Worm (Caenorhabditis elegans): Measurements from ENCODE around the gene imb-2.
A peak's percentile ranks its signal among the peaks of the same experiment; 100 is the strongest.

- TF ChIP-seq ama-1 (optimal IDR thresholded peaks at IDR 0.05), result peak; percentile 95
- no peak for TF ChIP-seq ztf-16 (tag; optimal IDR thresholded peaks at IDR 0.05)
- TF ChIP-seq nhr-11 (tag; optimal IDR thresholded peaks at IDR 0.05), result no peak
- TF ChIP-seq pqm-1 (tag; optimal IDR thresholded peaks at IDR 0.05), result no peak
- no peak for TF ChIP-seq madf-2 (tag; optimal IDR thresholded peaks at IDR 0.05)
- TF ChIP-seq ceh-14 (tag; optimal IDR thresholded peaks at IDR 0.05), result no peak
- TF ChIP-seq hlh-30 (tag; optimal IDR thresholded peaks at IDR 0.05; ENCODE audit: insufficient read depth), result no peak
- no peak for TF ChIP-seq gmeb-2 (tag; optimal IDR thresholded peaks at IDR 0.05)
- TF ChIP-seq hlh-13 (GFP tag; optimal IDR thresholded peaks at IDR 0.05), result no peak
- TF ChIP-seq ceh-22 (tag; optimal IDR thresholded peaks at IDR 0.05), result no peak
- TF ChIP-seq sox-4 (tag; optimal IDR thresholded peaks at IDR 0.05), result no peak
- no peak for TF ChIP-seq K02D7.2 (tag; optimal IDR thresholded peaks at IDR 0.05)
- no peak for TF ChIP-seq unc-42 (tag; optimal IDR thresholded peaks at IDR 0.05)
Observed at ce11 chrII:14405489-14406059, 40.1 kb downstream of the imb-2 start.
